Worm (Caenorhabditis elegans): ENCODE measurements around the gene F33G12.3.
A peak's percentile ranks its signal among the peaks of the same experiment; 100 is the strongest.

Gene F33G12.3

DNA sequence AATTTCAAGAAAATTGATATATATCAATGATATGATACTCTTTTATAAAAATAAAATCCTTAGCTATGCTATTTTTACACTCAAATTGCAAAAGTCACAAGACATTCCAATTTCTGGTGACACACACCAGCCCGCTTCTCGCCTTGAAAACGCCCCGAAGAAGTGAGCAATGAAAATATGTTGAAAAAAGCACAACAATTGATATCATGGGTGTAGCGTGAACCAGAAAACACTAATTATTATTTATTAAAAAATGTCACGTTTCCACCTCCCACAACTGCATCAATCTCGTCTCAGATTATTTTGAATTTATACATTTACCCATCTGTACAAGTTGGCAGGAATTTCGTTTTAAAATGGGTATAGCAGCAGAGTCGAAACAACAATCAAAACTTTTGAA, 29.1 kb downstream of the F33G12.3 start, which contains the start of gene F59A6.4:
F59A6.4 (plus strand) TSS at position 301 of the 400 bp plus-strand sequence.
- no peak for TF ChIP-seq scrt-1 (GFP tag; IDR thresholded peaks at IDR 0.05)
- no peak for TF ChIP-seq hmbx-1 (tag; optimal IDR thresholded peaks at IDR 0.05)
- no peak for TF ChIP-seq F13C5.2 (tag; optimal IDR thresholded peaks at IDR 0.05)
- TF ChIP-seq pes-1 (GFP tag; IDR thresholded peaks at IDR 0.05), result no peak
- no peak for TF ChIP-seq tbx-37 (GFP tag; conservative IDR thresholded peaks at IDR 0.05)
- no peak for TF ChIP-seq tbx-11 (GFP tag; IDR thresholded peaks at IDR 0.05)

DNA sequence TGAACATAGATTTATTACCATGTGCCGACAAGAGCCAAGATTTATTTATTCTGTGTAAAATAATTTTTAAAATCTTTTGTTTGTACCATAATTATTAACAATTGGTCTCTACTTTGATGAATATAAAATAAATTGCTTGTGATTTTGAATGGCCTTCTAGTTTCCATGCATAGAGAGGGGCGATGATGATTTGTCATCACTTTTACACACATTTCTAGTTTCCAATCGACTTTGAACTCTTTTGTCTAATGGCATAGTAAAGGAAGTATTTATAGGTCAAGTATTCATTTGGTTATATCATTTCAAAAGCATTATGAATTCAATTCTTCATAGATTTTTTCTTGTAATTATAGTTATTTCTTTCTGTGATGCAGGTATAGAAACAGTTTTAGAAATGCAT, 30.2 kb downstream of the F33G12.3 start, which contains the start of gene F59A6.10:
F59A6.10 (plus strand) TSS at position 301 of the 400 bp plus-strand sequence.
- no peak for TF ChIP-seq flt-1 (GFP tag; IDR thresholded peaks at IDR 0.05)
- no peak for TF ChIP-seq ceh-13 (GFP tag; optimal IDR thresholded peaks at IDR 0.05)
- TF ChIP-seq sea-1 (GFP tag; conservative IDR thresholded peaks at IDR 0.05), result no peak
- TF ChIP-seq pes-1 (GFP tag; IDR thresholded peaks at IDR 0.05), result no peak
- no peak for TF ChIP-seq aly-1 (tag; optimal IDR thresholded peaks at IDR 0.05)
- TF ChIP-seq tbx-37 (GFP tag; conservative IDR thresholded peaks at IDR 0.05), result no peak
- no peak for TF ChIP-seq tra-4 (tag; optimal IDR thresholded peaks at IDR 0.05)
- no peak for TF ChIP-seq scrt-1 (GFP tag; IDR thresholded peaks at IDR 0.05)
- no peak for TF ChIP-seq ama-1 (optimal IDR thresholded peaks at IDR 0.05)

DNA sequence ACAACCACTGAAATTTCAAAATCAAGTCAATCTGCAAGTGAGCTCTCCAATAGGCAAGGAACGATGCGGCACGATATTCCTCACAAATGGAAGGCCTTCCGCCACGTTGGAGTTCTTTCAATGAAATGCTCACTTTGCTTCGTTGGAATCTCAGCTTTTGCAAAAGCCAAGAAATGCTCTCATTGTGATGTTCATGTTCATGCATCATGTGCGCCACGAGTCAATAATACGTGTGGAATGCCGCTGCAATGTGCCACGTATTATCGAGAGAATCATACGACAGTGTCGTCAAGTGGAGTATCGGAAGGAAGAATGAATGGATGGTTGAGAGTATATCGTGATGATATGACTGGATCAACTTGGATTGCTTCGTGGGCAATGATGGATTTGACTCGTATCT, 32.0 kb downstream of the F33G12.3 start:
- no peak for TF ChIP-seq hmg-4 (GFP tag; optimal IDR thresholded peaks at IDR 0.05)
- TF ChIP-seq pes-1 (GFP tag; IDR thresholded peaks at IDR 0.05), result no peak
- no peak for TF ChIP-seq tbx-37 (GFP tag; conservative IDR thresholded peaks at IDR 0.05)
- TF ChIP-seq ceh-13 (GFP tag; optimal IDR thresholded peaks at IDR 0.05), result no peak
- TF ChIP-seq scrt-1 (GFP tag; IDR thresholded peaks at IDR 0.05), result no peak
- no peak for TF ChIP-seq hmbx-1 (tag; optimal IDR thresholded peaks at IDR 0.05)
- TF ChIP-seq ets-7 (tag; optimal IDR thresholded peaks at IDR 0.05), result no peak
- no peak for TF ChIP-seq flt-1 (GFP tag; IDR thresholded peaks at IDR 0.05)
- TF ChIP-seq B0310.2 (tag; optimal IDR thresholded peaks at IDR 0.05), result no peak
- no peak for TF ChIP-seq F13C5.2 (tag; optimal IDR thresholded peaks at IDR 0.05)
- no peak for TF ChIP-seq tra-4 (tag; optimal IDR thresholded peaks at IDR 0.05)
- no peak for TF ChIP-seq hnd-1 (tag; optimal IDR thresholded peaks at IDR 0.05)

DNA sequence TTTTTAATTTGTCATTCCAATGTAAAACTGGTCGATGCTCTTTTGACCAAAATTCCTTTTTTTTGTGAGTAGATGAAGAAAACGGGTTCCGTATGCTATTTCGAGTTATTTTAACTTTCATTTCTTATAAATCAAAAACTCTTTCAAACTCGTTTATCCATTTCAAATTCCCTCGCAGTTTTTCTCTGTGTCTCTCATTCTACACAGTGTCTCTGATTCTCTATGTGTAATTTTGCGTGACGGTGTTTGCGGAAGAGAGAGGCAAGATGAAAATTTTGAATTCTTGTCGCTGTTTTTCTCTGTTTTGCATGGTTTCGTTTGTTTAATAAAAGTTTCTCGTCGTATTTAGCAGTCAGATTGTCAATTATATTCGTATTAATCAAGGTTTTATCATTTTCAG, 34.7 kb downstream of the F33G12.3 start, which contains the start of gene citk-2:
citk-2 (plus strand) TSS at position 399 of the 400 bp plus-strand sequence.
- peak; percentile 70 for TF ChIP-seq F13C5.2 (tag; optimal IDR thresholded peaks at IDR 0.05)
- TF ChIP-seq flt-1 (GFP tag; IDR thresholded peaks at IDR 0.05), result no peak

DNA sequence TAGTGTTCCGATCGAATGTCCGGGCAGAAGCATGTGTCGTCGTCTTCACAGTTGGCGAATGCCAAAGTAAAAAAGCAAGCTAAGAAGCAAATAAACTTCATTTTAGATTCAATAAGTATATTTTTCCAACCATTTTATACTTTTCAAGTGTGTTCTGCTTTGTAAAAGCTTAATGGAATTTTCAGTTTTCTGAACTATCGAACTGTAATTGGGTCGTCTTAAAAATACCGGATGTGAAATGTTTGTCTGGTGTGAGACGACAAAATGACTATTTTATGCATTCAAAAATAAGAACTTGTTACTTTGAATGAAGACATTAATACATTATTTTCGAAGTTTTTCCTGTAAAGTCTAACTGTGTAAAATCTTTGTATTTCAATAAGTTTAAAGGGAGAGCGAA, 35.2 kb downstream of the F33G12.3 start, which contains the start of gene F59A6.11:
F59A6.11 (minus strand) TSS at position 101 of the 400 bp plus-strand sequence.
- TF ChIP-seq aly-1 (tag; optimal IDR thresholded peaks at IDR 0.05) (no peak), flt-1 (GFP tag; IDR thresholded peaks at IDR 0.05) (no peak), tbx-37 (GFP tag; conservative IDR thresholded peaks at IDR 0.05) (no peak), ceh-36 (tag; optimal IDR thresholded peaks at IDR 0.05) (no peak), hnd-1 (tag; optimal IDR thresholded peaks at IDR 0.05) (no peak), B0310.2 (tag; optimal IDR thresholded peaks at IDR 0.05) (no peak), sea-1 (GFP tag; conservative IDR thresholded peaks at IDR 0.05) (no peak), tbx-11 (GFP tag; IDR thresholded peaks at IDR 0.05) (no peak)

DNA sequence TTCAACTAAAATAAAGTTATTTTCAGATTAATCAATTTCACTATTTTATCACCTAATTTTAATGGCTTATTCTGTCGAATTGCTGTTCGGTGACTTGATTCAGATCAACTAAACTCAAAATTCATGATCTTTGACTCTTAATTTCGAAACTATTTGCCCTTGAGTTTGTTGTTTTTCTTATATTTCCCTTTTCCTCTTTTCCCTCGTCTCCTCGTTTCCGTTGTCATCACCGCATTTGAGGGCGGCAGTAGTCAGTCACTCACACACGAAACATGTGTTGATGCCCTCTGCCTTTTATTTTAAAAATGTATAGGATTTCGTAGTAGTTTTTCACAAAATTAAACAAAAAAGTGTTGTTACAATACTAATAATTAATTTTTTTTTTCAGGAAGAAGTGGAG, 38.9 kb downstream of the F33G12.3 start, which contains the start of gene rnh-1.0:
rnh-1.0 (plus strand) TSS at position 389 of the 400 bp plus-strand sequence.
- TF ChIP-seq hmg-4 (GFP tag; optimal IDR thresholded peaks at IDR 0.05) (no peak), scrt-1 (GFP tag; IDR thresholded peaks at IDR 0.05) (no peak), tra-4 (tag; optimal IDR thresholded peaks at IDR 0.05) (no peak), flt-1 (GFP tag; IDR thresholded peaks at IDR 0.05) (no peak), sea-1 (GFP tag; conservative IDR thresholded peaks at IDR 0.05) (no peak), pes-1 (GFP tag; IDR thresholded peaks at IDR 0.05) (no peak), ceh-36 (tag; optimal IDR thresholded peaks at IDR 0.05) (no peak), tbx-11 (GFP tag; IDR thresholded peaks at IDR 0.05) (no peak), aly-1 (tag; optimal IDR thresholded peaks at IDR 0.05) (no peak), B0310.2 (tag; optimal IDR thresholded peaks at IDR 0.05) (no peak), hmbx-1 (tag; optimal IDR thresholded peaks at IDR 0.05) (no peak), ets-7 (tag; optimal IDR thresholded peaks at IDR 0.05) (no peak), tbx-37 (GFP tag; conservative IDR thresholded peaks at IDR 0.05) (no peak), F13C5.2 (tag; optimal IDR thresholded peaks at IDR 0.05) (no peak), ceh-13 (GFP tag; optimal IDR thresholded peaks at IDR 0.05) (no peak), hnd-1 (tag; optimal IDR thresholded peaks at IDR 0.05) (no peak), ama-1 (optimal IDR thresholded peaks at IDR 0.05) (no peak)

DNA sequence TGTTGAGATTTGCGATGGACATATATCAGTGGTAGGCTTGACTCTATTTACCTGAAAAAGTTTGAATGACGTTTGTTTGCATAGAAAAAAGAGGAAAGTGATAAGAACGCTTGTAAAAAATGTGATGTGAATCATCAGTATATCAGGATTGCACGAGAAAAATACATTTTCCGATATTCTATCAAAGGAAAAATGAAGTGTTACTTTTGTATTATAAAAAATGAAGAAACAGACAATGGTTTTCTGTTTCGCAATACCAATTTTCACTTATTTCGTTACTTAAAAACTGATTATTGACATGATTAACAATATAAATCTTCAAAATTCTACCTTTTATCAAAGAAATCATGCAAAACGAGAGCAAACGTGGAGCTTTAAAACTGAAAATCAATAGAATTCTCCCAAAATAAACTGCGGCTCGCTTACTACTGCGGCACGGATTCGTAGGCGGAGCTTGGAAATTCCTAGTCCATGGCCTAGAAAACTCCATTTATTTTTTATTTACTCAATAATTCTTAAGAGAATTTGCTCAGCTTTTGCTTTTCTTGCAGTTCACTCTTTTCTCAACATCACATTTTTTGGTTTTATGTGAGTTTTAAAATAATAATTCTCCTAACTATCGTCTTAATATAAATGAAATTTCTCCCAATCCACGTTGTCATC, 40.2 kb downstream of the F33G12.3 start, which contains the start of the genes eif-1 and vps-24:
eif-1 (minus strand) TSS at position 51 of the 663 bp plus-strand sequence.
vps-24 (plus strand) TSS at position 469 of the 663 bp plus-strand sequence.
- TF ChIP-seq pes-1 (GFP tag; IDR thresholded peaks at IDR 0.05) (0 out of 2 replicates have a peak, but pooled peaks have one; percentile 37), ets-7 (tag; optimal IDR thresholded peaks at IDR 0.05) (no peak)

DNA sequence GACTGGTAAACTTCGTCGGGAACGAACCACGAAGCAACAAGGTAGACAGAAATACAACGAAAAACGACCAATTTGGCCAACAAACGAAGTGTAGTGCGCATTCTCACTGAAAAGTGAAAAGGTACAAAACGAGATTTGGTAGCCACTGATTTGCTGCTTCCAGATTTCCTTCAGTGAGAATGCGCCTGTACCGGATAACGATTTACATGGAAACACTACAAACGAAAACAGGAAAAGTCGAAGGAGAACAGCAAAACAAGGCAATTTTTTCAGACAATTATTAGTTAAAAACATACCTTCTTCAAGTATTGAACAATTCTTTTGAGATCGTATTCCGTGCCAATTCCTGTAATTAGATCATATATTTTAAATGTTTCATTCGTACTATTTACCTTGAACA, 40.9 kb downstream of the F33G12.3 start, which contains the start of gene pigb-1:
pigb-1 (minus strand) TSS at position 101 of the 400 bp plus-strand sequence.
- no peak for TF ChIP-seq B0310.2 (tag; optimal IDR thresholded peaks at IDR 0.05)
- TF ChIP-seq flt-1 (GFP tag; IDR thresholded peaks at IDR 0.05), result no peak
- TF ChIP-seq sea-1 (GFP tag; conservative IDR thresholded peaks at IDR 0.05), result no peak
- TF ChIP-seq hmg-4 (GFP tag; optimal IDR thresholded peaks at IDR 0.05), result no peak
- TF ChIP-seq F13C5.2 (tag; optimal IDR thresholded peaks at IDR 0.05), result no peak
- no peak for TF ChIP-seq scrt-1 (GFP tag; IDR thresholded peaks at IDR 0.05)
- TF ChIP-seq ama-1 (optimal IDR thresholded peaks at IDR 0.05), result no peak
- TF ChIP-seq tbx-11 (GFP tag; IDR thresholded peaks at IDR 0.05), result no peak
- TF ChIP-seq tbx-37 (GFP tag; conservative IDR thresholded peaks at IDR 0.05), result no peak
- no peak for TF ChIP-seq hmbx-1 (tag; optimal IDR thresholded peaks at IDR 0.05)
- no peak for TF ChIP-seq ets-7 (tag; optimal IDR thresholded peaks at IDR 0.05)
- TF ChIP-seq hnd-1 (tag; optimal IDR thresholded peaks at IDR 0.05), result no peak
- no peak for TF ChIP-seq ceh-13 (GFP tag; optimal IDR thresholded peaks at IDR 0.05)
- TF ChIP-seq pes-1 (GFP tag; IDR thresholded peaks at IDR 0.05), result no peak
- TF ChIP-seq ceh-36 (tag; optimal IDR thresholded peaks at IDR 0.05), result no peak
